Fruit fly (Drosophila melanogaster) whole organism, embryonic: ENCODE data around the gene CG9130.

Source experiments
- Asciz ChIP-seq: fragments of 200-800 bp; sonication (Bioruptor generic); optimal IDR thresholded peaks from 2 replicates; lab custom pipeline; 2017; ENCODE audit warnings: missing biosample characterization, mild to moderate bottlenecking, missing genetic modification characterization, missing genetic modification reagents
- Atf6 ChIP-seq: fragments of 200-800 bp; sonication (Bioruptor generic); IDR thresholded peaks from 2 replicates; pipeline ENCODE4 v1.3.6; 2022; ENCODE audit warnings: missing biosample characterization, missing genetic modification characterization
- Awh ChIP-seq: fragments of 200-800 bp; sonication (Bioruptor generic); IDR thresholded peaks from 2 replicates; pipeline ENCODE4, ENCODE4 v1.3.6; 2022; ENCODE audit warnings: missing biosample characterization, missing genetic modification characterization
- C15 ChIP-seq: fragments of 200-800 bp; sonication (Bioruptor generic); IDR thresholded peaks from 3 replicates; pipeline ENCODE4 v1.3.6; 2022; ENCODE audit warnings: missing biosample characterization, missing genetic modification characterization
- CG10209 ChIP-seq: fragments of 200-800 bp; sonication (Bioruptor generic); optimal IDR thresholded peaks from 3 replicates; lab custom pipeline; 2017; ENCODE audit warnings: missing biosample characterization, mild to moderate bottlenecking, missing genetic modification characterization, missing genetic modification reagents
- CG10366 ChIP-seq: fragments of 200-800 bp; sonication (Bioruptor generic); IDR thresholded peaks from 2 replicates; pipeline ENCODE4 v1.3.6; 2022; ENCODE audit warnings: missing biosample characterization, missing genetic modification characterization
- CG10431 ChIP-seq: fragments of 200-800 bp; sonication (Bioruptor generic); optimal IDR thresholded peaks from 3 replicates; lab custom pipeline; 2018; ENCODE audit warnings: missing biosample characterization, mild to moderate bottlenecking, missing genetic modification characterization
- CG10543 ChIP-seq: fragments of 200-800 bp; sonication (Bioruptor generic); optimal IDR thresholded peaks from 3 replicates; lab custom pipeline; 2017; ENCODE audit warnings: missing biosample characterization, mild to moderate bottlenecking, missing genetic modification characterization, moderate library complexity
- CG10565 ChIP-seq: fragments of 200-800 bp; sonication (Bioruptor generic); optimal IDR thresholded peaks from 3 replicates; lab custom pipeline; 2016; ENCODE audit warnings: missing biosample characterization, mild to moderate bottlenecking, missing genetic modification characterization
- CG12219 ChIP-seq: fragments of 200-800 bp; sonication (Bioruptor generic); optimal IDR thresholded peaks from 3 replicates; lab custom pipeline; 2018; ENCODE audit warnings: missing biosample characterization, mild to moderate bottlenecking, missing genetic modification characterization
- CG12744 ChIP-seq: fragments of 200-800 bp; sonication (Bioruptor generic); optimal IDR thresholded peaks from 2 replicates; lab custom pipeline; 2016; ENCODE audit warnings: missing biosample characterization, missing genetic modification characterization
- CG13296 ChIP-seq: fragments of 200-800 bp; sonication (Bioruptor generic); optimal IDR thresholded peaks from 3 replicates; lab custom pipeline; 2018; ENCODE audit warnings: missing biosample characterization, mild to moderate bottlenecking, missing genetic modification characterization
- CG15011 ChIP-seq: fragments of 200-800 bp; sonication (Bioruptor generic); optimal IDR thresholded peaks from 3 replicates; lab custom pipeline; 2018; ENCODE audit warnings: missing biosample characterization, mild to moderate bottlenecking, missing genetic modification characterization
- CG1603 ChIP-seq: fragments of 200-800 bp; sonication (Bioruptor generic); optimal IDR thresholded peaks from 2 replicates; lab custom pipeline; 2019; ENCODE audit warnings: missing biosample characterization, mild to moderate bottlenecking, missing genetic modification characterization, moderate library complexity
- CG17186 ChIP-seq: fragments of 200-800 bp; sonication (Bioruptor generic); optimal IDR thresholded peaks from 3 replicates; lab custom pipeline; 2017; ENCODE audit warnings: missing biosample characterization, missing genetic modification reagents, missing genetic modification characterization
- CG18011 ChIP-seq: fragments of 200-800 bp; sonication (Bioruptor generic); optimal IDR thresholded peaks from 2 replicates; lab custom pipeline; 2017; ENCODE audit warnings: missing biosample characterization, missing genetic modification characterization, mild to moderate bottlenecking, moderate library complexity, missing genotype
- CG30403 ChIP-seq: fragments of 200-800 bp; sonication (Bioruptor generic); optimal IDR thresholded peaks from 3 replicates; lab custom pipeline; 2016; ENCODE audit warnings: missing biosample characterization, missing genetic modification characterization
- CG32767 ChIP-seq: fragments of 200-800 bp; sonication (Bioruptor generic); IDR thresholded peaks from 2 replicates; pipeline ENCODE4 v1.3.6; 2022; ENCODE audit warnings: missing biosample characterization, missing genetic modification characterization
- CG3407 ChIP-seq: fragments of 200-800 bp; sonication (Bioruptor generic); optimal IDR thresholded peaks from 2 replicates; lab custom pipeline; 2018; ENCODE audit warnings: missing biosample characterization, mild to moderate bottlenecking, missing genetic modification characterization
- CG8290 ChIP-seq, 3 experiments: fragments of 200-800 bp; sonication (Bioruptor generic); optimal IDR thresholded peaks; 2 replicates each; lab custom pipeline; 2016 to 2019; ENCODE audit warnings: missing biosample characterization in 3 of 3, missing genetic modification characterization in 3 of 3, mild to moderate bottlenecking in 2 of 3, moderate library complexity in 1 of 3
- CG8359 ChIP-seq: fragments of 200-800 bp; sonication (Bioruptor generic); optimal IDR thresholded peaks from 2 replicates; lab custom pipeline; 2017; ENCODE audit warnings: missing biosample characterization, mild to moderate bottlenecking, missing genetic modification characterization, borderline replicate concordance
- CG9215 ChIP-seq: fragments of 200-800 bp; sonication (Bioruptor generic); IDR thresholded peaks from 2 replicates; pipeline ENCODE4 v1.3.6; 2022; ENCODE audit warnings: missing biosample characterization, missing genetic modification characterization
- CG9876 ChIP-seq: fragments of 200-800 bp; sonication (Bioruptor generic); optimal IDR thresholded peaks from 2 replicates; lab custom pipeline; 2016; ENCODE audit warnings: missing biosample characterization, missing genetic modification characterization
- Drgx ChIP-seq: fragments of 200-800 bp; sonication (Bioruptor generic); IDR thresholded peaks from 2 replicates; pipeline ENCODE4 v1.3.6; 2022; ENCODE audit warnings: missing biosample characterization, missing genetic modification characterization
- E2f2 ChIP-seq: fragments of 200-800 bp; sonication (Bioruptor generic); IDR thresholded peaks from 2 replicates; pipeline ENCODE4 v1.3.6; 2022; ENCODE audit warnings: missing biosample characterization, missing genetic modification characterization
- Ets65A ChIP-seq: fragments of 200-800 bp; sonication (Bioruptor generic); peaks from one replicate; lab custom pipeline; 2016; ENCODE audit warnings: missing biosample characterization, missing genetic modification characterization
- Fer3 ChIP-seq: fragments of 200-800 bp; sonication (Bioruptor generic); optimal IDR thresholded peaks from 2 replicates; lab custom pipeline; 2018; ENCODE audit warnings: missing biosample characterization, mild to moderate bottlenecking, missing genetic modification characterization, moderate library complexity
- Mrtf ChIP-seq: fragments of 200-800 bp; sonication (Bioruptor generic); IDR thresholded peaks from 3 replicates; pipeline ENCODE4 v1.3.6; 2022; ENCODE audit warnings: missing biosample characterization, missing genetic modification characterization
- Nf-YB ChIP-seq: fragments of 200-800 bp; sonication (Bioruptor generic); optimal IDR thresholded peaks from 3 replicates; lab custom pipeline; 2019; ENCODE audit warnings: missing biosample characterization, mild to moderate bottlenecking, missing genetic modification characterization, moderate library complexity
- Pdp1 ChIP-seq, 2 experiments: fragments of 200-800 bp; sonication (Bioruptor generic); optimal IDR thresholded peaks; 3 replicates each; lab custom pipeline; 2016; ENCODE audit warnings: missing biosample characterization in 2 of 2, missing genetic modification characterization in 2 of 2, mild to moderate bottlenecking in 1 of 2, moderate library complexity in 1 of 2
- Sry-δ ChIP-seq: fragments of 200-800 bp; sonication (Bioruptor generic); optimal IDR thresholded peaks from 2 replicates; lab custom pipeline; 2016; ENCODE audit warnings: missing biosample characterization, missing genetic modification characterization
- TFAM ChIP-seq: fragments of 200-800 bp; sonication (Bioruptor generic); optimal IDR thresholded peaks from 2 replicates; lab custom pipeline; 2017; ENCODE audit warnings: missing biosample characterization, missing genetic modification characterization, inconsistent platforms
- ara ChIP-seq: fragments of 200-800 bp; sonication (Bioruptor generic); IDR thresholded peaks from 2 replicates; pipeline ENCODE4 v1.3.6; 2022; ENCODE audit warnings: missing biosample characterization, missing genetic modification characterization
- az2 ChIP-seq: fragments of 200-800 bp; sonication (Bioruptor generic); optimal IDR thresholded peaks from 3 replicates; lab custom pipeline; 2016; ENCODE audit warnings: missing biosample characterization, missing genetic modification characterization
- cad ChIP-seq: fragments of >200 bp; optimal IDR thresholded peaks from 2 replicates; lab custom pipeline; 2017; ENCODE audit warnings: missing biosample characterization, missing genetic modification characterization
- cato ChIP-seq: fragments of 200-800 bp; sonication (Bioruptor generic); optimal IDR thresholded peaks from 2 replicates; lab custom pipeline; 2016; ENCODE audit warnings: missing biosample characterization, missing genetic modification characterization, borderline replicate concordance
- chif ChIP-seq, 2 experiments: fragments of 200-800 bp; sonication (Bioruptor generic); optimal IDR thresholded peaks; 3 replicates each; lab custom pipeline; 2016; ENCODE audit warnings: missing biosample characterization in 2 of 2, missing genetic modification characterization in 2 of 2
- chinmo ChIP-seq: fragments of 200-800 bp; sonication (Bioruptor generic); IDR thresholded peaks from 4 replicates; pipeline ENCODE4 v1.3.6; 2022; ENCODE audit warnings: missing biosample characterization, missing genetic modification characterization; ENCODE audit not compliant: partially characterized antibody
- ftz-f1 ChIP-seq: fragments of 200-800 bp; sonication (Bioruptor generic); optimal IDR thresholded peaks from 2 replicates; lab custom pipeline; 2016; ENCODE audit warnings: missing biosample characterization, missing genetic modification characterization
- fu2 ChIP-seq: fragments of 200-800 bp; sonication (Bioruptor generic); optimal IDR thresholded peaks from 2 replicates; lab custom pipeline; 2016; ENCODE audit warnings: missing biosample characterization, missing genetic modification characterization
- gcm ChIP-seq: fragments of 200-800 bp; sonication (Bioruptor generic); optimal IDR thresholded peaks from 2 replicates; lab custom pipeline; 2019; ENCODE audit warnings: missing biosample characterization, mild to moderate bottlenecking, missing genetic modification characterization, moderate library complexity
- grn ChIP-seq: fragments of 200-800 bp; sonication (Bioruptor generic); optimal IDR thresholded peaks from 3 replicates; lab custom pipeline; 2017; ENCODE audit warnings: missing biosample characterization, missing genetic modification characterization
- knrl ChIP-seq: fragments of 200-800 bp; sonication (Bioruptor generic); IDR thresholded peaks from 3 replicates; pipeline ENCODE4 v1.3.6; 2022; ENCODE audit warnings: missing biosample characterization, missing genetic modification characterization; ENCODE audit not compliant: partially characterized antibody
- lmd ChIP-seq: fragments of 200-800 bp; sonication (Bioruptor generic); IDR thresholded peaks from 2 replicates; pipeline ENCODE4 v1.3.6; 2022; ENCODE audit warnings: missing biosample characterization, missing genetic modification characterization
- pfk ChIP-seq: fragments of 200-800 bp; sonication (Bioruptor generic); optimal IDR thresholded peaks from 2 replicates; lab custom pipeline; 2018; ENCODE audit warnings: missing biosample characterization, mild to moderate bottlenecking, missing genetic modification characterization, moderate library complexity
- repo ChIP-seq: fragments of 200-800 bp; sonication (Bioruptor generic); optimal IDR thresholded peaks from 2 replicates; lab custom pipeline; 2016; ENCODE audit warnings: missing biosample characterization, missing genetic modification characterization
- sd ChIP-seq: fragments of 200-800 bp; sonication (Bioruptor generic); optimal IDR thresholded peaks from 3 replicates; lab custom pipeline; 2018; ENCODE audit warnings: missing biosample characterization, mild to moderate bottlenecking, missing genetic modification characterization, moderate library complexity
- shn ChIP-seq: fragments of 200-800 bp; sonication (Bioruptor generic); optimal IDR thresholded peaks from 3 replicates; lab custom pipeline; 2016; ENCODE audit warnings: missing biosample characterization, missing genetic modification characterization
- sug ChIP-seq: fragments of 200-800 bp; optimal IDR thresholded peaks from 2 replicates; lab custom pipeline; 2019; ENCODE audit warnings: missing biosample characterization, mild to moderate bottlenecking, missing genetic modification characterization, moderate library complexity
- toy ChIP-seq: fragments of 200-800 bp; sonication (Bioruptor generic); IDR thresholded peaks from 2 replicates; pipeline ENCODE4 v1.3.6; 2022; ENCODE audit warnings: missing biosample characterization, missing genetic modification characterization

Gene CG9130

dm6 chr3L:1206682-1207421, 45.0 kb upstream of the CG9130 start, which contains the start of gene LysB (continued):
- TF ChIP-seq CG10565 (GFP tag; lab: Kevin White, UChicago): no peak
- no peak for TF ChIP-seq CG8290 (GFP tag; optimal IDR thresholded peaks at IDR 0.05; lab: Kevin White, UChicago)
- TF ChIP-seq CG8290 (tag; optimal IDR thresholded peaks at IDR 0.05; lab: Kevin White, UChicago): peak in 1 of 2 experiments; percentile 32
- peak in 1 of 2 experiments; percentile 14 for TF ChIP-seq chif (GFP tag; optimal IDR thresholded peaks at IDR 0.05; lab: Kevin White, UChicago)
- no peak for TF ChIP-seq C15
- TF ChIP-seq CG18011 (GFP tag; lab: Kevin White, UChicago): peak; percentile 99
- TF ChIP-seq Sry-δ (GFP tag; lab: Kevin White, UChicago): no peak
- TF ChIP-seq cad (GFP tag; lab: Kevin White, UChicago): no peak
- TF ChIP-seq CG10431: no peak
- TF ChIP-seq pfk: no peak
- no peak for TF ChIP-seq chinmo (GFP tag; lab: Robert Waterston, UW)
- TF ChIP-seq CG10543 (GFP tag; lab: Kevin White, UChicago): no peak
- no peak for TF ChIP-seq CG9876
- TF ChIP-seq Drgx (GFP tag; lab: Robert Waterston, UW): no peak; the same call in 1 of the 2 replicates
- TF ChIP-seq shn (GFP tag; lab: Kevin White, UChicago): no peak
- no peak for TF ChIP-seq Asciz (GFP tag; lab: Kevin White, UChicago)
- TF ChIP-seq CG32767 (GFP tag; lab: Robert Waterston, UW): no peak
- TF ChIP-seq sd: peak; percentile 30
- TF ChIP-seq lmd (GFP tag; lab: Robert Waterston, UW): no peak
- no peak for TF ChIP-seq Awh (GFP tag; lab: Robert Waterston, UW)
- TF ChIP-seq toy (GFP tag; lab: Robert Waterston, UW): no peak
- TF ChIP-seq CG9215 (GFP tag; lab: Robert Waterston, UW): no peak
- peak; percentile 15 for TF ChIP-seq CG1603 (tag; lab: Kevin White, UChicago)
- TF ChIP-seq Pdp1 (GFP tag; optimal IDR thresholded peaks at IDR 0.05; lab: Kevin White, UChicago): peak in 1 of 2 experiments; percentile 30
- no peak for TF ChIP-seq Fer3 (tag; lab: Kevin White, UChicago)
- TF ChIP-seq CG17186: no peak
- TF ChIP-seq CG13296 (GFP tag; lab: Kevin White, UChicago): no peak
- TF ChIP-seq cato (GFP tag; lab: Kevin White, UChicago): no peak
- TF ChIP-seq sug (tag; lab: Kevin White, UChicago): no peak
- TF ChIP-seq CG3407 (GFP tag; lab: Kevin White, UChicago): no peak
- TF ChIP-seq CG15011 (GFP tag; lab: Kevin White, UChicago): no peak
- TF ChIP-seq gcm: no peak
- peak; percentile 33 for TF ChIP-seq ftz-f1 (GFP tag; lab: Kevin White, UChicago)
- no peak for TF ChIP-seq repo
- TF ChIP-seq CG30403: no peak
- peak; percentile 66 for TF ChIP-seq E2f2 (GFP tag; lab: Robert Waterston, UW)
- no peak for TF ChIP-seq CG10366 (GFP tag; lab: Robert Waterston, UW)
- TF ChIP-seq Nf-YB (GFP tag; lab: Kevin White, UChicago): no peak
- no peak for TF ChIP-seq CG8359
- no peak for TF ChIP-seq CG12744
- no peak for TF ChIP-seq Mrtf (GFP tag; lab: Robert Waterston, UW)
- no peak for TF ChIP-seq CG12219
- no peak for TF ChIP-seq knrl (GFP tag; lab: Robert Waterston, UW)
- no peak for TF ChIP-seq az2 (GFP tag; lab: Kevin White, UChicago)
- TF ChIP-seq grn: no peak
- TF ChIP-seq CG10209: no peak
- no peak for TF ChIP-seq TFAM (GFP tag; lab: Kevin White, UChicago)
- no peak for TF ChIP-seq ara (GFP tag; lab: Robert Waterston, UW)
- TF ChIP-seq Ets65A (GFP tag; lab: Kevin White, UChicago): no peak
- no peak for TF ChIP-seq fu2 (GFP tag; lab: Kevin White, UChicago)
- no peak for TF ChIP-seq Atf6 (GFP tag; lab: Robert Waterston, UW)
